Worm (Caenorhabditis elegans): Measurements from ENCODE around the gene T28A11.20.

T28A11.20 gene

DNA sequence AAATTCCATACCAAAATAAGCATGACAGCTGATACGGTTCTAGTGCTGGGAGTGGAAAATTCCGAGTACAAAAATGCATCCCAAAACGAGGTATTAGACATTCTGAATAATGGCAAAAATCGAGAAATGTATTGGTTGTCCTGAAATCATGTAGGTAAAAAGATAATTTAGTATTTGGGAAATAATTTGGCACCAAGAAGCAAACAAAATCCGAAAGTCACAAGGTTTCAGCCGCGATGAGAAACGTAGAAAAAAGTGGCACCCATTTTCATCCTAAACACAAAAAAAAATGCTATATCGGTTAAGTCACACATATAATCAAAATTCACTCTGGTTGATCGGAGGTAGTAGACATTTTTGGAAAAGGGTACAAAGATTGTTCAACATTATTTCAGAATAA lies 24.7 kb upstream of the T28A11.20 start, which contains the start of gene srx-122:
Gene srx-122 (minus strand): TSS at position 101 of the 400 bp plus-strand sequence.
- no peak for TF ChIP-seq med-1 (GFP tag; optimal IDR thresholded peaks at IDR 0.05; ENCODE audit: insufficient read depth)
- no peak for TF ChIP-seq T22C8.4 (GFP tag; IDR thresholded peaks at IDR 0.05)
- no peak for TF ChIP-seq flt-1 (GFP tag; IDR thresholded peaks at IDR 0.05)
- no peak for TF ChIP-seq cog-1 (tag; optimal IDR thresholded peaks at IDR 0.05)

- no peak for TF ChIP-seq med-1 (GFP tag; optimal IDR thresholded peaks at IDR 0.05; ENCODE audit: insufficient read depth)
- no peak for TF ChIP-seq ref-1 (GFP tag; conservative IDR thresholded peaks at IDR 0.05)
- TF ChIP-seq ztf-29 (GFP tag; IDR thresholded peaks at IDR 0.05), result no peak
- no peak for TF ChIP-seq flt-1 (GFP tag; IDR thresholded peaks at IDR 0.05)
- no peak for TF ChIP-seq ztf-23 (GFP tag; IDR thresholded peaks at IDR 0.05)
- no peak for TF ChIP-seq T22C8.4 (GFP tag; IDR thresholded peaks at IDR 0.05)
- no peak for TF ChIP-seq cog-1 (tag; optimal IDR thresholded peaks at IDR 0.05)
- TF ChIP-seq klf-2 (GFP tag; conservative IDR thresholded peaks at IDR 0.05), result no peak
- TF ChIP-seq tab-1 (GFP tag; IDR thresholded peaks at IDR 0.05), result no peak
Observed at ce11 chrV:3295368-3295767, 22.3 kb upstream of the T28A11.20 start.

DNA sequence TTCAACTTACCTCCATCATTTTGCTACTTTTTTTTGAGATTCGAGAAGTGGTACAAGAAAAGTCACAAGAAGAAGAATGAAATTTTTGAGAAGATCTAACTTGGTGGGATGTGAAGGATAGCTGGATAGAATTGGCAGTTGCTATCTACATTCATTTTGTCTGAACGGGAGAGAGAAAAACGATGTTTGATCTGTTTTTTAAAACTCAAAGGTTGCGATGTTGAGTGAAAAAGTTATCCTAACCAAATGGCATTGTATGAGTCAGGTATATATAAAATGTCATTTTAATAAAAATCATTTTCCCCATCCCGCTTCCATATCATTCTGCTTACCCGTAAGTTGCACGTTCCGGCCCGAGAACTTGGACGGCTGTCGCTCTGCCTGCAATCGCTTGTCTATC lies 16.2 kb upstream of the T28A11.20 start, which contains the start of gene F35F10.6:
Gene F35F10.6 (minus strand): TSS at position 101 of the 400 bp plus-strand sequence.
- TF ChIP-seq cog-1 (tag; optimal IDR thresholded peaks at IDR 0.05) (no peak), tab-1 (GFP tag; IDR thresholded peaks at IDR 0.05) (no peak), ztf-23 (GFP tag; IDR thresholded peaks at IDR 0.05) (no peak), T22C8.4 (GFP tag; IDR thresholded peaks at IDR 0.05) (no peak), flt-1 (GFP tag; IDR thresholded peaks at IDR 0.05) (no peak), med-1 (GFP tag; optimal IDR thresholded peaks at IDR 0.05; ENCODE audit: insufficient read depth) (no peak), ztf-29 (GFP tag; IDR thresholded peaks at IDR 0.05) (no peak), ref-1 (GFP tag; conservative IDR thresholded peaks at IDR 0.05) (no peak), klf-2 (GFP tag; conservative IDR thresholded peaks at IDR 0.05) (no peak)

DNA sequence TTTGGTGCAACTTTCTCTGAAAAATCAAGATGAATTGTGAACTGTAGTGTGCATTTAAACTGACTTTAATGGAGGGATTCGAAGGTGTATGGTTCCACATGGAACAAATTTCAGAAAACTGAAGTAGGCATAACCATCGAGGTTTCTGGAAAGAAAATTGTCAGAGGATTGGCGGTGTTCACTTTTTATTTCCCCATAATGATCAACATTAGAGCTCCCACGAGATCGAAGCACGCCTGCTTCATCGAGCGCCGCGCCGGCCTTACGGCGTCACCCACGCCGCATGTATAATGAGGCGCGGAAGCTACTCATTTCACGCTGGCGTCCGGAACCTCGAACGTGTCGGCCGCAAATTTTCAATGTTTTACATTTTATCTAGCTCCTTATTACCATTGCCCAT lies 15.1 kb upstream of the T28A11.20 start:
- TF ChIP-seq ref-1 (GFP tag; conservative IDR thresholded peaks at IDR 0.05) (no peak), med-1 (GFP tag; optimal IDR thresholded peaks at IDR 0.05; ENCODE audit: insufficient read depth) (no peak), klf-2 (GFP tag; conservative IDR thresholded peaks at IDR 0.05) (no peak), ztf-29 (GFP tag; IDR thresholded peaks at IDR 0.05) (no peak), flt-1 (GFP tag; IDR thresholded peaks at IDR 0.05) (no peak), tab-1 (GFP tag; IDR thresholded peaks at IDR 0.05) (no peak), cog-1 (tag; optimal IDR thresholded peaks at IDR 0.05) (no peak), T22C8.4 (GFP tag; IDR thresholded peaks at IDR 0.05) (no peak), ztf-23 (GFP tag; IDR thresholded peaks at IDR 0.05) (no peak)

DNA sequence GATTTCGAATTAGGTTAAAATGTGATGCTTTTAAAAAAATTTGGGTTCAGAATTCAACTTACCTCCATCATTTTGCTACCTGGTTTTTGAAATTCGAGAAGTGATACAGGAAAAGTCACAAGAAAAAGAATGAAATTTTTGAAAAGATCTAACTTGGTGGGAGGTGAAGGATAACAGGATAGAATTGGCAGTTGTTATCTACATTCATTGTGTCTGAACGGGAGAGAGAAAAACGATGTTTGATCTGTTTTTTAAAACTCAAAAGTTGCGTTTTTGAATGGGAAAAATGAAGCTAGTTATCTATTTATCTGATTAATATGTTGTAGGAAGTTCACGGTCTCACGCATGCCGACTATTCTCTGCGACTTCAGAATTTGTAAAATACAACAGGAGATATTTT lies 14.3 kb upstream of the T28A11.20 start, which contains the start of gene F35F10.7:
Gene F35F10.7 (minus strand): TSS at position 101 of the 400 bp plus-strand sequence.
- TF ChIP-seq ztf-23 (GFP tag; IDR thresholded peaks at IDR 0.05) (no peak), flt-1 (GFP tag; IDR thresholded peaks at IDR 0.05) (no peak)

- TF ChIP-seq ztf-23 (GFP tag; IDR thresholded peaks at IDR 0.05) (0 out of 2 replicates have a peak, but pooled peaks have one; percentile 25), tab-1 (GFP tag; IDR thresholded peaks at IDR 0.05) (no peak)
Observed at ce11 chrV:3284629-3285028, 11.6 kb upstream of the T28A11.20 start, which contains the start of gene F35F10.5. TSS of gene F35F10.5 (plus strand) at chrV:3284929.

ce11 chrV:3282957-3283356 lies 9.9 kb upstream of the T28A11.20 start, which contains the start of gene str-64:
TSS of gene str-64 (plus strand) at chrV:3283257.
- TF ChIP-seq cog-1 (tag; optimal IDR thresholded peaks at IDR 0.05) (no peak), klf-2 (GFP tag; conservative IDR thresholded peaks at IDR 0.05) (no peak), flt-1 (GFP tag; IDR thresholded peaks at IDR 0.05) (no peak), ztf-29 (GFP tag; IDR thresholded peaks at IDR 0.05) (no peak), tab-1 (GFP tag; IDR thresholded peaks at IDR 0.05) (no peak), ref-1 (GFP tag; conservative IDR thresholded peaks at IDR 0.05) (no peak), med-1 (GFP tag; optimal IDR thresholded peaks at IDR 0.05; ENCODE audit: insufficient read depth) (no peak), ztf-23 (GFP tag; IDR thresholded peaks at IDR 0.05) (no peak), T22C8.4 (GFP tag; IDR thresholded peaks at IDR 0.05) (no peak)

ce11 chrV:3281523-3281922 lies 8.5 kb upstream of the T28A11.20 start, which contains the start of gene T28A11.25:
TSS of gene T28A11.25 (plus strand) at chrV:3281823.
- TF ChIP-seq T22C8.4 (GFP tag; IDR thresholded peaks at IDR 0.05) (no peak), tab-1 (GFP tag; IDR thresholded peaks at IDR 0.05) (no peak), ztf-23 (GFP tag; IDR thresholded peaks at IDR 0.05) (no peak), cog-1 (tag; optimal IDR thresholded peaks at IDR 0.05) (no peak), med-1 (GFP tag; optimal IDR thresholded peaks at IDR 0.05; ENCODE audit: insufficient read depth) (no peak), klf-2 (GFP tag; conservative IDR thresholded peaks at IDR 0.05) (no peak), ztf-29 (GFP tag; IDR thresholded peaks at IDR 0.05) (no peak), ref-1 (GFP tag; conservative IDR thresholded peaks at IDR 0.05) (no peak), flt-1 (GFP tag; IDR thresholded peaks at IDR 0.05) (no peak)

DNA sequence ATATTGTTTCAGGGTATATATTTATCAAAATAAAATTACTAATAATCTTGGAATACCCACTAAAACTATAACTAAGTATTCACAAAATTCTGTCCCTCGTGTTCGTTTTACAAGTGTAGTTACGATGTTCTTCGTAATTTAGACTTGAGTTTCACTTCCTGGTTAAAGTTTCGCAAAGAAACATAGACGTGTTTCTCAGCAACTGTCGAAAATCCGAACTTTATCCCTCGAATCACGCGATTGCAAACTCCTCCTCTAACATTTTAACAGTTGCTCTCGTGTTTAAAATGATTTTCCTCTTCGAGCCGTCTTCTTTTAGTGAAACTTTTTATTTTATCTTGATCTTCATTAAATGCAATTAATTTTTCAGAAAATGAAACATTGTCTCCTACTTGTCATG lies 7.0 kb upstream of the T28A11.20 start, which contains the start of gene T28A11.2:
Gene T28A11.2 (plus strand): TSS at position 371 of the 400 bp plus-strand sequence.
- no peak for TF ChIP-seq tab-1 (GFP tag; IDR thresholded peaks at IDR 0.05)
- no peak for TF ChIP-seq klf-2 (GFP tag; conservative IDR thresholded peaks at IDR 0.05)
- TF ChIP-seq ztf-23 (GFP tag; IDR thresholded peaks at IDR 0.05), result no peak
- TF ChIP-seq ztf-29 (GFP tag; IDR thresholded peaks at IDR 0.05), result no peak
- TF ChIP-seq ref-1 (GFP tag; conservative IDR thresholded peaks at IDR 0.05), result no peak
- no peak for TF ChIP-seq cog-1 (tag; optimal IDR thresholded peaks at IDR 0.05)
- no peak for TF ChIP-seq med-1 (GFP tag; optimal IDR thresholded peaks at IDR 0.05; ENCODE audit: insufficient read depth)
- no peak for TF ChIP-seq flt-1 (GFP tag; IDR thresholded peaks at IDR 0.05)
- no peak for TF ChIP-seq T22C8.4 (GFP tag; IDR thresholded peaks at IDR 0.05)

DNA sequence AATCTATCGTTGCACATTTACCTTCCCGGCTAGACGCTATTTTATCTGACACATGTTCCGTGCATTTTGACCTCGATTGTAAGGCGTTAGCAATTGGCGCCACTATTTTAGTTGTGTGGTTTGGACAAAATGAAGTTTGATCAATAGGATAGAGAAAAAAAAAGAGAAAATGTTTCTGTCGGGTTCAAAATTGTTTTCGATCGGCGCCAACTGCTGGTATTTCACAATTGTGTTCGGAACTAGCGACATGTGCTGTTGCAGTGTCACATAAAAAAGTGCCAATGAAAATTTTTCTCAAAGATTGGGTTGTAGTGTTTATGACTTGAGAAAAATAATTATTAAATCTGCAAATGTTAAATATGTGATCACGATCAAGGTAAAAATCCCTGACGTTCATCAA lies 6.1 kb upstream of the T28A11.20 start:
- TF ChIP-seq T22C8.4 (GFP tag; IDR thresholded peaks at IDR 0.05), result no peak
- TF ChIP-seq med-1 (GFP tag; optimal IDR thresholded peaks at IDR 0.05; ENCODE audit: insufficient read depth), result no peak
- no peak for TF ChIP-seq tab-1 (GFP tag; IDR thresholded peaks at IDR 0.05)
- TF ChIP-seq cog-1 (tag; optimal IDR thresholded peaks at IDR 0.05), result no peak
- TF ChIP-seq klf-2 (GFP tag; conservative IDR thresholded peaks at IDR 0.05), result no peak
- TF ChIP-seq flt-1 (GFP tag; IDR thresholded peaks at IDR 0.05), result no peak
- TF ChIP-seq ref-1 (GFP tag; conservative IDR thresholded peaks at IDR 0.05), result no peak
- TF ChIP-seq ztf-23 (GFP tag; IDR thresholded peaks at IDR 0.05), result no peak
- TF ChIP-seq ztf-29 (GFP tag; IDR thresholded peaks at IDR 0.05), result no peak
